Fruit fly (Drosophila melanogaster) whole organism, embryonic: ENCODE data around the gene CG31548.
A peak's percentile ranks its signal among the peaks of the same experiment; 100 is the strongest.

Experiments used
- Abd-B ChIP-seq: fragments of 200-800 bp; sonication (Bioruptor generic); optimal IDR thresholded peaks from 2 replicates; lab custom pipeline; 2018; ENCODE audit warnings: missing biosample characterization, mild to moderate bottlenecking, missing genetic modification characterization, moderate library complexity
- Antp ChIP-seq: fragments of 200-800 bp; sonication (Bioruptor generic); optimal IDR thresholded peaks from 3 replicates; lab custom pipeline; 2016; ENCODE audit warnings: missing biosample characterization, missing genetic modification characterization
- Asciz ChIP-seq: fragments of 200-800 bp; sonication (Bioruptor generic); optimal IDR thresholded peaks from 2 replicates; lab custom pipeline; 2017; ENCODE audit warnings: missing biosample characterization, mild to moderate bottlenecking, missing genetic modification characterization, missing genetic modification reagents
- CG10209 ChIP-seq: fragments of 200-800 bp; sonication (Bioruptor generic); optimal IDR thresholded peaks from 3 replicates; lab custom pipeline; 2017; ENCODE audit warnings: missing biosample characterization, mild to moderate bottlenecking, missing genetic modification characterization, missing genetic modification reagents
- CG12219 ChIP-seq: fragments of 200-800 bp; sonication (Bioruptor generic); optimal IDR thresholded peaks from 3 replicates; lab custom pipeline; 2018; ENCODE audit warnings: missing biosample characterization, mild to moderate bottlenecking, missing genetic modification characterization
- CG12236 ChIP-seq: fragments of 200-800 bp; sonication (Bioruptor generic); optimal IDR thresholded peaks from 2 replicates; lab custom pipeline; 2016; ENCODE audit warnings: missing biosample characterization, missing genetic modification characterization
- CG12769 ChIP-seq: fragments of 200-800 bp; sonication (Bioruptor generic); optimal IDR thresholded peaks from 2 replicates; lab custom pipeline; 2019; ENCODE audit warnings: missing biosample characterization, mild to moderate bottlenecking, missing genetic modification characterization, moderate library complexity
- CG14965 ChIP-seq: fragments of 200-800 bp; sonication (Bioruptor generic); optimal IDR thresholded peaks from 2 replicates; lab custom pipeline; 2016; ENCODE audit warnings: missing biosample characterization, missing genetic modification characterization, borderline replicate concordance
- CG15269 ChIP-seq: fragments of 200-800 bp; sonication (Bioruptor generic); optimal IDR thresholded peaks from 2 replicates; lab custom pipeline; 2018; ENCODE audit warnings: missing biosample characterization, mild to moderate bottlenecking, missing genetic modification characterization, moderate library complexity
- CG17385 ChIP-seq: fragments of 200-800 bp; sonication (Bioruptor generic); optimal IDR thresholded peaks from 3 replicates; lab custom pipeline; 2018; ENCODE audit warnings: missing biosample characterization, mild to moderate bottlenecking, missing genetic modification characterization
- CG18011 ChIP-seq: fragments of 200-800 bp; sonication (Bioruptor generic); optimal IDR thresholded peaks from 2 replicates; lab custom pipeline; 2017; ENCODE audit warnings: missing biosample characterization, missing genetic modification characterization, mild to moderate bottlenecking, moderate library complexity, missing genotype
- CG18619 ChIP-seq: fragments of 200-800 bp; sonication (Bioruptor generic); optimal IDR thresholded peaks from 3 replicates; lab custom pipeline; 2017; ENCODE audit warnings: missing biosample characterization, mild to moderate bottlenecking, missing genetic modification characterization
- CG2129 ChIP-seq: fragments of 200-800 bp; sonication (Bioruptor generic); IDR thresholded peaks from 2 replicates; pipeline ENCODE4 v1.3.6; 2022; ENCODE audit warnings: missing biosample characterization, missing genetic modification characterization; ENCODE audit not compliant: partially characterized antibody
- CG4424 ChIP-seq: fragments of 200-800 bp; sonication (Bioruptor generic); optimal IDR thresholded peaks from 3 replicates; lab custom pipeline; 2016; ENCODE audit warnings: missing biosample characterization, missing genetic modification characterization
- CG6175 ChIP-seq: fragments of 200-800 bp; sonication (Bioruptor generic); IDR thresholded peaks from 3 replicates; pipeline ENCODE4 v1.3.6; 2022; ENCODE audit warnings: missing biosample characterization, missing genetic modification characterization
- CG6254 ChIP-seq: fragments of 200-800 bp; sonication (Bioruptor generic); optimal IDR thresholded peaks from 3 replicates; lab custom pipeline; 2017; ENCODE audit warnings: mild to moderate bottlenecking, missing biosample characterization, missing genetic modification reagents, missing genetic modification characterization
- CG6813 ChIP-seq: fragments of 200-800 bp; sonication (Bioruptor generic); optimal IDR thresholded peaks from 2 replicates; lab custom pipeline; 2017; ENCODE audit warnings: missing biosample characterization, missing genetic modification characterization, mild to moderate bottlenecking, moderate library complexity, missing genetic modification reagents
- CG7357 ChIP-seq: fragments of 200-800 bp; sonication (Bioruptor generic); IDR thresholded peaks from 3 replicates; pipeline ENCODE4 v1.3.6; 2022; ENCODE audit warnings: missing biosample characterization, missing genetic modification characterization
- CG7839 ChIP-seq: fragments of 200-800 bp; sonication (Bioruptor generic); optimal IDR thresholded peaks from 3 replicates; lab custom pipeline; 2018; ENCODE audit warnings: missing biosample characterization, mild to moderate bottlenecking, missing genetic modification characterization, moderate library complexity
- CG9215 ChIP-seq: fragments of 200-800 bp; sonication (Bioruptor generic); IDR thresholded peaks from 2 replicates; pipeline ENCODE4 v1.3.6; 2022; ENCODE audit warnings: missing biosample characterization, missing genetic modification characterization
- Dfd ChIP-seq, 2 experiments: fragments of >200 bp; optimal IDR thresholded peaks; 2 replicates each; lab custom pipeline; 2017; ENCODE audit warnings: missing biosample characterization in 2 of 2, missing genetic modification characterization in 2 of 2
- Doc2 ChIP-seq: fragments of 200-800 bp; sonication (Bioruptor generic); IDR thresholded peaks from 2 replicates; pipeline ENCODE4 v1.3.6; 2022; ENCODE audit warnings: missing biosample characterization, missing genetic modification characterization
- Drgx ChIP-seq: fragments of 200-800 bp; sonication (Bioruptor generic); IDR thresholded peaks from 2 replicates; pipeline ENCODE4 v1.3.6; 2022; ENCODE audit warnings: missing biosample characterization, missing genetic modification characterization
- Gsc ChIP-seq: fragments of 200-800 bp; sonication (Bioruptor generic); IDR thresholded peaks from 2 replicates; pipeline ENCODE4 v1.3.6; 2022; ENCODE audit warnings: missing biosample characterization, missing genetic modification characterization
- HLH3B ChIP-seq: fragments of 200-800 bp; sonication (Bioruptor generic); IDR thresholded peaks from 2 replicates; pipeline ENCODE4 v1.3.6; 2022; ENCODE audit warnings: missing biosample characterization, missing genetic modification characterization
- Hr3 ChIP-seq: fragments of 200-800 bp; sonication (Bioruptor generic); optimal IDR thresholded peaks from 3 replicates; lab custom pipeline; 2016; ENCODE audit warnings: missing biosample characterization, missing genetic modification characterization
- Meics ChIP-seq: fragments of 200-800 bp; sonication (Bioruptor generic); optimal IDR thresholded peaks from 2 replicates; lab custom pipeline; 2017; ENCODE audit warnings: missing biosample characterization, mild to moderate bottlenecking, missing genetic modification characterization
- Nf-YB ChIP-seq: fragments of 200-800 bp; sonication (Bioruptor generic); optimal IDR thresholded peaks from 3 replicates; lab custom pipeline; 2019; ENCODE audit warnings: missing biosample characterization, mild to moderate bottlenecking, missing genetic modification characterization, moderate library complexity
- Nf-YC ChIP-seq: fragments of 200-800 bp; optimal IDR thresholded peaks from 3 replicates; lab custom pipeline; 2019; ENCODE audit warnings: missing biosample characterization, mild to moderate bottlenecking, missing genetic modification characterization, moderate library complexity
- PHDP ChIP-seq: fragments of 200-800 bp; sonication (Bioruptor generic); optimal IDR thresholded peaks from 3 replicates; lab custom pipeline; 2018; ENCODE audit warnings: missing biosample characterization, mild to moderate bottlenecking, missing genetic modification characterization, moderate library complexity
- Sry-β ChIP-seq: fragments of 200-800 bp; sonication (Bioruptor generic); optimal IDR thresholded peaks from 2 replicates; lab custom pipeline; 2018; ENCODE audit warnings: missing biosample characterization, mild to moderate bottlenecking, missing genetic modification characterization, moderate library complexity
- al ChIP-seq: fragments of 200-800 bp; sonication (Bioruptor generic); IDR thresholded peaks from 2 replicates; pipeline ENCODE4 v1.3.6; 2022; ENCODE audit warnings: missing biosample characterization, missing genetic modification characterization
- aop ChIP-seq: fragments of 200-800 bp; sonication (Bioruptor generic); IDR thresholded peaks from 2 replicates; pipeline ENCODE4 v1.3.6; 2022; ENCODE audit warnings: missing biosample characterization, missing genetic modification characterization
- ara ChIP-seq: fragments of 200-800 bp; sonication (Bioruptor generic); IDR thresholded peaks from 2 replicates; pipeline ENCODE4 v1.3.6; 2022; ENCODE audit warnings: missing biosample characterization, missing genetic modification characterization
- bbx ChIP-seq: fragments of 200-800 bp; sonication (Bioruptor generic); IDR thresholded peaks from 2 replicates; pipeline ENCODE4 v1.3.6; 2022; ENCODE audit warnings: missing biosample characterization, missing genetic modification characterization; ENCODE audit not compliant: partially characterized antibody
- ci ChIP-seq: fragments of 200-800 bp; sonication (Bioruptor generic); IDR thresholded peaks from 3 replicates; pipeline ENCODE4 v1.3.6; 2022; ENCODE audit warnings: missing biosample characterization, missing genetic modification characterization
- dmrt11E ChIP-seq: fragments of 200-800 bp; sonication (Bioruptor generic); optimal IDR thresholded peaks from 3 replicates; lab custom pipeline; 2018; ENCODE audit warnings: missing biosample characterization, mild to moderate bottlenecking, missing genetic modification characterization, moderate library complexity
- dmrt99B ChIP-seq: fragments of 200-800 bp; sonication (Bioruptor generic); optimal IDR thresholded peaks from 2 replicates; lab custom pipeline; 2018; ENCODE audit warnings: missing biosample characterization, mild to moderate bottlenecking, missing genetic modification characterization, moderate library complexity
- dpn ChIP-seq, 2 experiments: fragments of 200-800 bp; sonication (Bioruptor generic); optimal IDR thresholded peaks; 3 replicates each; lab custom pipeline; 2016; ENCODE audit warnings: missing biosample characterization in 2 of 2, missing genetic modification characterization in 2 of 2
- en ChIP-seq: fragments of 200-800 bp; sonication (Bioruptor generic); optimal IDR thresholded peaks from 2 replicates; lab custom pipeline; 2016; ENCODE audit warnings: missing biosample characterization, missing genetic modification characterization
- fd102C ChIP-seq: fragments of 200-800 bp; sonication (Bioruptor generic); optimal IDR thresholded peaks from 2 replicates; lab custom pipeline; 2018; ENCODE audit warnings: missing biosample characterization, mild to moderate bottlenecking, missing genetic modification characterization, moderate library complexity
- fru ChIP-seq: fragments of >200 bp; optimal IDR thresholded peaks from 2 replicates; lab custom pipeline; 2017
- ftz-f1 ChIP-seq: fragments of 200-800 bp; sonication (Bioruptor generic); optimal IDR thresholded peaks from 2 replicates; lab custom pipeline; 2016; ENCODE audit warnings: missing biosample characterization, missing genetic modification characterization
- kah ChIP-seq: fragments of 200-800 bp; sonication (Bioruptor generic); optimal IDR thresholded peaks from 2 replicates; lab custom pipeline; 2018; ENCODE audit warnings: missing biosample characterization, mild to moderate bottlenecking, missing genetic modification characterization
- onecut ChIP-seq: fragments of 200-800 bp; sonication (Bioruptor generic); IDR thresholded peaks from 2 replicates; pipeline ENCODE4 v1.3.6; 2022; ENCODE audit warnings: missing biosample characterization, missing genetic modification characterization
- sc ChIP-seq, 3 experiments: fragments of >200 bp in 2 of 3; fragments of 200-800 bp in 1 of 3; sonication (Bioruptor generic) in 1 of 3; optimal IDR thresholded peaks; 2 replicates in 2 of 3; 3 replicates in 1 of 3; lab custom pipeline; 2017; ENCODE audit warnings: mild to moderate bottlenecking in 1 of 3, missing biosample characterization in 1 of 3, missing genetic modification characterization in 1 of 3, missing genetic modification reagents in 1 of 3
- schlank ChIP-seq: fragments of 200-800 bp; sonication (Bioruptor generic); optimal IDR thresholded peaks from 2 replicates; lab custom pipeline; 2018; ENCODE audit warnings: missing biosample characterization, mild to moderate bottlenecking, missing genetic modification characterization
- seq ChIP-seq: fragments of 200-800 bp; sonication (Bioruptor generic); IDR thresholded peaks from 2 replicates; pipeline ENCODE4 v1.3.6; 2022; ENCODE audit warnings: missing biosample characterization, missing genetic modification characterization
- stc ChIP-seq: fragments of 200-800 bp; sonication (Bioruptor generic); IDR thresholded peaks from 2 replicates; pipeline ENCODE4 v1.3.6; 2022; ENCODE audit warnings: missing biosample characterization, missing genetic modification characterization

CG31548 gene

DNA sequence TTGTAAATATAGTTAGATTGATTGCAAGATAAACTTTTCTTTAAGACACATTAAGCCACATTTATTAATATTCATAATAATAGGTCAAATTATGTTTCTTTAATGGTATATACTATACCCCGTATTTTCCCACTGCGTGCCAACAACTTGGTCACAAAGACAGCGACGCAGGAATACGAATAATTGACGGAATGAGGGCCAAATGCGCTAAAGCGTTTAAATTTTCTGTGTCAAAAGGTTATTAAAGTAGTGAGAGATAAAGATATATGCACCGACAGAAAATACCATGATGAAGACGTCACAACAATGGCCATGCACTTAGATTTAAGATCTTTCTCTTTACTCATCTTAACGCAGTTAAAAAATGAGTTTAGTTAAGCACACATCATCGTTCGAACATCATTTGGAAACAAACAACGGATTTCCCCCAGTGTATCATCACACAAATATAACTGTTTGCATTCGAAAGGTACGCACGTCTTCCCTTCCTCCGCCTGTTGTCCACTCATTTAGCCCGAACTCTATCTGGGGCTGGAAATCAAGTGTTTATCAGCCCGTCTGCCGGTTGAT is 16.2 kb downstream of the CG31548 start (continued):
- TF ChIP-seq CG17385 (GFP tag; lab: Kevin White, UChicago) (peak; percentile 57), al (no peak), fru (lab: Kevin White, UChicago) (no peak), dmrt99B (peak; percentile 84), CG12236 (GFP tag; lab: Kevin White, UChicago) (peak; percentile 56), CG9215 (GFP tag; lab: Robert Waterston, UW) (no peak), CG6175 (GFP tag; lab: Robert Waterston, UW) (no peak), CG15269 (tag; lab: Kevin White, UChicago) (peak; percentile 58), ci (peak; percentile 85), seq (GFP tag; lab: Robert Waterston, UW) (no peak), Sry-β (no peak), CG6813 (GFP tag; lab: Kevin White, UChicago) (peak; percentile 47), Dfd (GFP tag; optimal IDR thresholded peaks at IDR 0.05; lab: Kevin White, UChicago) (no peak), stc (GFP tag; lab: Robert Waterston, UW) (peak; percentile 48; the same call in 1 of the 2 replicates), aop (GFP tag; lab: Robert Waterston, UW) (no peak), HLH3B (GFP tag; lab: Robert Waterston, UW) (peak; percentile 77), CG2129 (GFP tag; lab: Robert Waterston, UW) (no peak), PHDP (tag; lab: Kevin White, UChicago) (peak; percentile 56), Doc2 (GFP tag; lab: Robert Waterston, UW) (no peak), CG7357 (GFP tag; lab: Robert Waterston, UW) (peak; percentile 61; the same call in 1 of the 3 replicates), CG18011 (GFP tag; lab: Kevin White, UChicago) (no peak), Gsc (GFP tag; lab: Robert Waterston, UW) (peak; percentile 13; the same call in 1 of the 2 replicates), Antp (peak; percentile 73), Drgx (GFP tag; lab: Robert Waterston, UW) (peak; percentile 49; the same call in 1 of the 2 replicates), sc (optimal IDR thresholded peaks at IDR 0.05; lab: Kevin White, UChicago) (no peak), sc (GFP tag; optimal IDR thresholded peaks at IDR 0.05; lab: Kevin White, UChicago) (peak; percentile 39), Hr3 (GFP tag; lab: Kevin White, UChicago) (peak; percentile 68), kah (GFP tag; lab: Kevin White, UChicago) (no peak), CG12219 (GFP tag; lab: Kevin White, UChicago) (peak; percentile 61), Abd-B (GFP tag; lab: Kevin White, UChicago) (peak; percentile 71), Meics (peak; percentile 64), CG14965 (GFP tag; lab: Kevin White, UChicago) (no peak), Nf-YC (peak; percentile 31), CG18619 (GFP tag; lab: Kevin White, UChicago) (peak; percentile 66), onecut (GFP tag; lab: Robert Waterston, UW) (peak; percentile 39), Asciz (GFP tag; lab: Kevin White, UChicago) (peak; percentile 73), CG7839 (peak; percentile 72), schlank (no peak), CG10209 (GFP tag; lab: Kevin White, UChicago) (peak; percentile 63), CG12769 (peak; percentile 71), dmrt11E (tag; lab: Kevin White, UChicago) (peak; percentile 52), ara (GFP tag; lab: Robert Waterston, UW) (peak; percentile 52), ftz-f1 (GFP tag; lab: Kevin White, UChicago) (no peak), en (GFP tag; lab: Kevin White, UChicago) (peak; percentile 49), CG6254 (GFP tag; lab: Kevin White, UChicago) (peak; percentile 55), dpn (GFP tag; optimal IDR thresholded peaks at IDR 0.05; lab: Kevin White, UChicago) (peak; percentile 72 to 73), CG4424 (GFP tag; lab: Kevin White, UChicago) (peak; percentile 80), fd102C (GFP tag; lab: Kevin White, UChicago) (no peak), Nf-YB (GFP tag; lab: Kevin White, UChicago) (peak; percentile 32), bbx (GFP tag; lab: Robert Waterston, UW) (no peak)
